Fruit fly (Drosophila melanogaster) S2 (cell line): ENCODE results near the gene Esyt2.

ENCODE experiments used
- CG8478 ChIP-seq: fragments of >200 bp; optimal IDR thresholded peaks from 2 replicates; lab custom pipeline; 2018
- CTCF ChIP-seq, 2 experiments: fragments of >200 bp; optimal IDR thresholded peaks; 2 replicates each; lab custom pipeline; 2018

dm6 chr3R:24555150-24555549 lies 10.6 kb downstream of the Esyt2 start:
- TF ChIP-seq CG8478 (no peak), CTCF (optimal IDR thresholded peaks at IDR 0.05; lab: Kevin White, UChicago) (no peak)
